Worm (Caenorhabditis elegans): ENCODE results near the gene nhr-105.

nhr-105 gene

ce11 chrIV:7062697-7063096 is 12.7 kb downstream of the nhr-105 start:
- TF ChIP-seq elt-3 (tag; optimal IDR thresholded peaks at IDR 0.05): no peak
- TF ChIP-seq nhr-28 (tag; optimal IDR thresholded peaks at IDR 0.05): no peak

ce11 chrIV:7065022-7065421 is 15.1 kb downstream of the nhr-105 start, which contains the start of gene Y43B11AL.1:
Gene Y43B11AL.1, plus strand, starts transcription at chrIV:7065322.
- TF ChIP-seq lin-13 (GFP tag; optimal IDR thresholded peaks at IDR 0.05) (no peak), hpl-2 (GFP tag; optimal IDR thresholded peaks at IDR 0.05) (no peak), elt-3 (tag; optimal IDR thresholded peaks at IDR 0.05) (no peak), fkh-10 (GFP tag; optimal IDR thresholded peaks at IDR 0.05) (no peak), Y116A8C.19 (tag; optimal IDR thresholded peaks at IDR 0.05; ENCODE audit: borderline replicate concordance) (no peak), unc-86 (tag; optimal IDR thresholded peaks at IDR 0.05) (no peak), ceh-63 (GFP tag; optimal IDR thresholded peaks at IDR 0.05) (no peak), lin-15B (tag; optimal IDR thresholded peaks at IDR 0.05) (no peak), nhr-76 (tag; optimal IDR thresholded peaks at IDR 0.05) (no peak), aha-1 (tag; optimal IDR thresholded peaks at IDR 0.05) (no peak)

- TF ChIP-seq lin-13 (GFP tag; optimal IDR thresholded peaks at IDR 0.05) (no peak), ceh-90 (tag; optimal IDR thresholded peaks at IDR 0.05) (no peak), hlh-4 (tag; optimal IDR thresholded peaks at IDR 0.05) (no peak), zag-1 (tag; optimal IDR thresholded peaks at IDR 0.05) (no peak), ceh-82 (tag; optimal IDR thresholded peaks at IDR 0.05) (no peak), elt-3 (tag; optimal IDR thresholded peaks at IDR 0.05) (no peak), swsn-7 (tag; optimal IDR thresholded peaks at IDR 0.05) (no peak), ceh-8 (GFP tag; optimal IDR thresholded peaks at IDR 0.05) (no peak), nhr-28 (tag; optimal IDR thresholded peaks at IDR 0.05) (no peak)
These were observed 17.5 kb downstream of the nhr-105 start for ce11 chrIV:7067446-7067845.

ce11 chrIV:7072110-7072509 is 22.2 kb downstream of the nhr-105 start, which contains the start of gene srg-48:
Gene srg-48, plus strand, starts transcription at chrIV:7072410.
- TF ChIP-seq nhr-77 (tag; optimal IDR thresholded peaks at IDR 0.05) (no peak), nhr-84 (tag; optimal IDR thresholded peaks at IDR 0.05) (no peak), sptf-1 (tag; optimal IDR thresholded peaks at IDR 0.05) (no peak), lin-13 (GFP tag; optimal IDR thresholded peaks at IDR 0.05) (no peak), mef-2 (tag; optimal IDR thresholded peaks at IDR 0.05) (no peak), ztf-11 (tag; optimal IDR thresholded peaks at IDR 0.05) (no peak), fkh-10 (GFP tag; optimal IDR thresholded peaks at IDR 0.05) (no peak), mab-9 (GFP tag; IDR thresholded peaks at IDR 0.05) (no peak), nhr-85 (tag) (no peak), nhr-19 (GFP tag; conservative IDR thresholded peaks at IDR 0.05) (no peak), lin-35 (GFP tag; optimal IDR thresholded peaks at IDR 0.05) (no peak), jun-1 (tag; optimal IDR thresholded peaks at IDR 0.05) (no peak), hlh-4 (tag; optimal IDR thresholded peaks at IDR 0.05) (no peak), unc-130 (tag; optimal IDR thresholded peaks at IDR 0.05) (no peak), zip-4 (GFP tag; optimal IDR thresholded peaks at IDR 0.05) (no peak), elt-3 (tag; optimal IDR thresholded peaks at IDR 0.05) (no peak)

ce11 chrIV:7075063-7075462 is 25.1 kb downstream of the nhr-105 start, which contains the start of gene srg-50:
Gene srg-50, minus strand, starts transcription at chrIV:7075163.
- TF ChIP-seq efl-3 (GFP tag; optimal IDR thresholded peaks at IDR 0.05): no peak
- no peak for TF ChIP-seq hlh-4 (tag; optimal IDR thresholded peaks at IDR 0.05)
- no peak for TF ChIP-seq lir-3 (tag; optimal IDR thresholded peaks at IDR 0.05; ENCODE audit: poor library complexity)
- no peak for TF ChIP-seq dsc-1 (tag; optimal IDR thresholded peaks at IDR 0.05)
- TF ChIP-seq tlp-1 (tag; optimal IDR thresholded peaks at IDR 0.05): no peak
- TF ChIP-seq hlh-17 (GFP tag; optimal IDR thresholded peaks at IDR 0.05; ENCODE audit: borderline replicate concordance): no peak
